Worm (Caenorhabditis elegans) whole organism, L3 larva: ENCODE data around the gene nra-1.

ENCODE experiments used
- R02D3.7 ChIP-seq: fragments of 150-350 bp; optimal IDR thresholded peaks from 2 replicates; lab custom pipeline; 2014; ENCODE audit warnings: missing biosample characterization, missing genetic modification characterization
- ZK546.5 ChIP-seq: sonication (generic microtip); optimal IDR thresholded peaks from 2 replicates; lab custom pipeline; 2017; ENCODE audit warnings: missing biosample characterization, missing genetic modification characterization
- aly-2 ChIP-seq: fragments of 150-350 bp; optimal IDR thresholded peaks from 2 replicates; lab custom pipeline; 2014; ENCODE audit warnings: missing biosample characterization, missing genetic modification characterization
- ceh-28 ChIP-seq: fragments of 150-350 bp; optimal IDR thresholded peaks from 2 replicates; lab custom pipeline; 2014; ENCODE audit warnings: missing biosample characterization, missing genetic modification reagents, missing genetic modification characterization
- ceh-82 ChIP-seq: fragments of 150-350 bp; optimal IDR thresholded peaks from 2 replicates; lab custom pipeline; 2014; ENCODE audit warnings: missing biosample characterization, missing genetic modification characterization
- ceh-9 ChIP-seq: sonication (generic microtip); optimal IDR thresholded peaks from 2 replicates; lab custom pipeline; 2018; ENCODE audit warnings: missing biosample characterization, missing genetic modification characterization
- egl-5 ChIP-seq: fragments of 150-350 bp; optimal IDR thresholded peaks from 2 replicates; lab custom pipeline; 2017; ENCODE audit warnings: missing biosample characterization, missing genetic modification reagents, missing genetic modification characterization, inconsistent platforms
- elt-1 ChIP-seq: fragments of 150-350 bp; optimal IDR thresholded peaks from 2 replicates; lab custom pipeline; 2014; ENCODE audit warnings: missing biosample characterization, missing genetic modification characterization
- elt-2 ChIP-seq: sonication (generic microtip); optimal IDR thresholded peaks from 2 replicates; lab custom pipeline; 2016; ENCODE audit warnings: missing genetic modification reagents, mild to moderate bottlenecking, missing genetic modification characterization, missing compliant biosample characterization
- elt-3 ChIP-seq, 3 experiments: fragments of 150-350 bp in 1 of 3; sonication (generic microtip) in 2 of 3; optimal IDR thresholded peaks; 2 replicates in 2 of 3; 4 replicates in 1 of 3; lab custom pipeline; 2014 to 2017; ENCODE audit warnings: missing biosample characterization in 3 of 3, missing genetic modification characterization in 3 of 3
- eor-1 ChIP-seq, 2 experiments: fragments of 150-350 bp; optimal IDR thresholded peaks; 2 replicates each; lab custom pipeline; 2014 to 2018; ENCODE audit warnings: missing biosample characterization in 2 of 2, missing genetic modification characterization in 2 of 2
- fkh-10 ChIP-seq: sonication (generic microtip); optimal IDR thresholded peaks from 2 replicates; lab custom pipeline; 2017; ENCODE audit warnings: missing biosample characterization, missing genetic modification reagents, missing genetic modification characterization
- fos-1 ChIP-seq: fragments of 150-350 bp; optimal IDR thresholded peaks from 2 replicates; lab custom pipeline; 2014; ENCODE audit warnings: missing biosample characterization, missing genetic modification characterization
- hmg-11 ChIP-seq: sonication (generic microtip); optimal IDR thresholded peaks from 2 replicates; lab custom pipeline; 2016; ENCODE audit warnings: missing genetic modification characterization, missing compliant biosample characterization
- lin-15B ChIP-seq: fragments of 150-350 bp; optimal IDR thresholded peaks from 2 replicates; lab custom pipeline; 2014; ENCODE audit warnings: missing biosample characterization, missing genetic modification characterization
- lin-39 ChIP-seq: fragments of 150-350 bp; optimal IDR thresholded peaks from 2 replicates; lab custom pipeline; 2018; ENCODE audit warnings: missing biosample characterization, missing genetic modification reagents, missing genetic modification characterization
- lsy-12 ChIP-seq: sonication (generic microtip); optimal IDR thresholded peaks from 2 replicates; lab custom pipeline; 2016; ENCODE audit warnings: mild to moderate bottlenecking, missing genetic modification characterization, missing compliant biosample characterization
- mdl-1 ChIP-seq: fragments of 150-350 bp; optimal IDR thresholded peaks from 2 replicates; lab custom pipeline; 2014; ENCODE audit warnings: missing biosample characterization, missing genetic modification characterization
- nfya-1 ChIP-seq: sonication (generic microtip); optimal IDR thresholded peaks from 2 replicates; lab custom pipeline; 2017; ENCODE audit warnings: missing genetic modification characterization, mild to moderate bottlenecking, missing compliant biosample characterization, antibody characterized with exemption, moderate library complexity; ENCODE audit not compliant: insufficient read depth
- nhr-12 ChIP-seq: fragments of 150-350 bp; optimal IDR thresholded peaks from 2 replicates; lab custom pipeline; 2014; ENCODE audit warnings: missing biosample characterization, missing genetic modification characterization
- nhr-237 ChIP-seq: fragments of 150-350 bp; optimal IDR thresholded peaks from 2 replicates; lab custom pipeline; 2014; ENCODE audit warnings: missing biosample characterization, missing genetic modification characterization
- nhr-25 ChIP-seq: sonication (generic microtip); optimal IDR thresholded peaks from 2 replicates; lab custom pipeline; 2017; ENCODE audit warnings: missing biosample characterization, missing genetic modification characterization
- nhr-28 ChIP-seq: fragments of 150-350 bp; optimal IDR thresholded peaks from 2 replicates; lab custom pipeline; 2014; ENCODE audit warnings: missing biosample characterization, missing genetic modification characterization
- nhr-43 ChIP-seq: sonication (generic microtip); optimal IDR thresholded peaks from 2 replicates; lab custom pipeline; 2016; ENCODE audit warnings: mild to moderate bottlenecking, missing genetic modification characterization, missing compliant biosample characterization; ENCODE audit not compliant: poor library complexity, severe bottlenecking
- nhr-67 ChIP-seq: fragments of 150-350 bp; optimal IDR thresholded peaks from 2 replicates; lab custom pipeline; 2014; ENCODE audit warnings: missing biosample characterization, missing genetic modification characterization
- pha-4 ChIP-seq: fragments of 150-350 bp; optimal IDR thresholded peaks from 2 replicates; lab custom pipeline; 2014; ENCODE audit warnings: missing biosample characterization, missing genetic modification reagents, missing genetic modification characterization
- pqm-1 ChIP-seq: fragments of 150-350 bp; optimal IDR thresholded peaks from 2 replicates; lab custom pipeline; 2017; ENCODE audit warnings: missing biosample characterization, missing genetic modification characterization, inconsistent platforms
- skn-1 ChIP-seq: fragments of 150-350 bp; optimal IDR thresholded peaks from 2 replicates; lab custom pipeline; 2014; ENCODE audit warnings: missing biosample characterization, missing genetic modification characterization
- snpc-4 ChIP-seq: fragments of 150-350 bp; optimal IDR thresholded peaks from 2 replicates; lab custom pipeline; 2014; ENCODE audit warnings: missing biosample characterization, missing genetic modification characterization
- tbx-2 ChIP-seq: sonication (generic microtip); optimal IDR thresholded peaks from 2 replicates; lab custom pipeline; 2016; ENCODE audit warnings: mild to moderate bottlenecking, missing genetic modification characterization, missing compliant biosample characterization
- unc-39 ChIP-seq: sonication (generic microtip); optimal IDR thresholded peaks from 4 replicates; lab custom pipeline; 2017; ENCODE audit warnings: missing biosample characterization, missing genetic modification characterization
- unc-62 ChIP-seq: fragments of 150-350 bp; sonication (generic microtip); optimal IDR thresholded peaks from 4 replicates; lab custom pipeline; 2014; ENCODE audit warnings: missing biosample characterization, missing genetic modification reagents, missing genetic modification characterization
- zag-1 ChIP-seq: fragments of 150-350 bp; optimal IDR thresholded peaks from 2 replicates; lab custom pipeline; 2014; ENCODE audit warnings: missing biosample characterization, missing genetic modification characterization
- ztf-11 ChIP-seq: fragments of 150-350 bp; optimal IDR thresholded peaks from 2 replicates; lab custom pipeline; 2014; ENCODE audit warnings: missing biosample characterization, missing genetic modification characterization
- ztf-4 ChIP-seq: fragments of 150-350 bp; optimal IDR thresholded peaks from 2 replicates; lab custom pipeline; 2014; ENCODE audit warnings: missing biosample characterization, missing genetic modification characterization

The nra-1 gene

ce11 chrIV:17328834-17329233 lies 44.8 kb upstream of the nra-1 start, which contains the start of gene ceh-88 (continued):
- TF ChIP-seq aly-2 (tag; lab: Kevin White, UChicago) = no peak
- TF ChIP-seq fos-1 (tag; lab: Kevin White, UChicago) = no peak
- TF ChIP-seq pha-4 (tag; lab: Kevin White, UChicago) = peak; percentile 17

- TF ChIP-seq pqm-1 (tag; lab: Kevin White, UChicago) (peak; percentile 20), unc-39 (tag; lab: Kevin White, UChicago) (no peak), lin-39 (tag; lab: Kevin White, UChicago) (no peak), elt-2 (tag; lab: Kevin White, UChicago) (peak; percentile 70), snpc-4 (tag; lab: Kevin White, UChicago) (no peak), ceh-82 (tag; lab: Kevin White, UChicago) (no peak), ZK546.5 (tag; lab: Kevin White, UChicago) (no peak), ceh-9 (tag; lab: Kevin White, UChicago) (no peak), ztf-4 (tag; lab: Kevin White, UChicago) (no peak)
These were observed 36.4 kb upstream of the nra-1 start, which contains the start of gene C49C3.4 for ce11 chrIV:17320445-17320844. Gene C49C3.4, plus strand, starts transcription at chrIV:17320795.

DNA sequence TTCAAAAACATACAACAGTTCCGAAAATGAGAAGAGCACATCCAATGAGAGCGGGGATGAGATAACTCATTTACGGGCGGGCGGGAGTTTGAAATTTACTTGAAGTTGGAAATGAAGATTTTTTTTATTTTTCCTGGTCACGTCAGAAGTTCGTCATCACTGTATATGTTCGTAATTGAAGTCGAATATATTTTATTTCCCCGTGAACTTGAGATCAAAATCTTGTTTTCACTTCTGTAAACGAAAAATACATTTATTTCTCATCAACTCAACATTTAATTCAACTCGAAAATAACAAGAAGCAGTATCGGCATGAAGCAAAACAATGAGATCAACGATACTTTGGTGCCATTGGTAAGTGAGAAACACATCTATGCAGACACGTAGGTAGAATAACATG lies 32.4 kb upstream of the nra-1 start, which contains the start of gene C49C3.20:
Gene C49C3.20 (minus strand): TSS at position 101 of the 400 bp plus-strand sequence.
- no peak for TF ChIP-seq elt-1
- no peak for TF ChIP-seq fkh-10 (GFP tag; lab: Kevin White, UChicago)
- TF ChIP-seq tbx-2 (tag; lab: Kevin White, UChicago) = no peak
- TF ChIP-seq nhr-237 (tag; lab: Kevin White, UChicago) = no peak
- no peak for TF ChIP-seq nhr-43 (tag; lab: Kevin White, UChicago)
- no peak for TF ChIP-seq elt-3 (tag; optimal IDR thresholded peaks at IDR 0.05; lab: Kevin White, UChicago)
- TF ChIP-seq mdl-1 = no peak
- TF ChIP-seq ceh-28 (tag; lab: Kevin White, UChicago) = no peak
- TF ChIP-seq, all 47 proteins: peak for 0

DNA sequence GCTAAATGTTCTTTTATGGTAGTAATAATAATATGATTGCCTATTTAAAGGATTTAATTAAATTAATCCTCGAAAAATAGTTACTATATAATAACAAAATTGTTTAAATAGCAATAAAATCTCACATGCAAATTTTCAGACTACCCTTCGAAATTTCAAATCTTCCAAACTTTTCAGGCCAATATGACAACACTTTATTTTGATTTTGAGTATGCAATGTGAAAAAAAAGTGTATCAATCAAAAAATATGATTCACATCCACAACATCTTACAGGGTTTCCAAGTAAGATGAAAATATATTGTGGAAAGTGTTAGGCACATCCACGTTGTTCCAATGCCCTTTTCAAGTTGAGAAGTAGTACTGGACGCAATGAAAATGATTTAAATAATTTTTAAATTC lies 27.8 kb upstream of the nra-1 start, which contains the start of gene snf-9:
Gene snf-9 (plus strand): TSS at position 301 of the 400 bp plus-strand sequence.
- no peak for TF ChIP-seq ceh-82 (tag; lab: Kevin White, UChicago)
- no peak for TF ChIP-seq nhr-67 (tag; lab: Kevin White, UChicago)
- no peak for TF ChIP-seq nhr-28 (tag; lab: Kevin White, UChicago)
- no peak for TF ChIP-seq mdl-1
- no peak for TF ChIP-seq ceh-28 (tag; lab: Kevin White, UChicago)
- no peak for TF ChIP-seq skn-1 (tag; lab: Kevin White, UChicago)

DNA sequence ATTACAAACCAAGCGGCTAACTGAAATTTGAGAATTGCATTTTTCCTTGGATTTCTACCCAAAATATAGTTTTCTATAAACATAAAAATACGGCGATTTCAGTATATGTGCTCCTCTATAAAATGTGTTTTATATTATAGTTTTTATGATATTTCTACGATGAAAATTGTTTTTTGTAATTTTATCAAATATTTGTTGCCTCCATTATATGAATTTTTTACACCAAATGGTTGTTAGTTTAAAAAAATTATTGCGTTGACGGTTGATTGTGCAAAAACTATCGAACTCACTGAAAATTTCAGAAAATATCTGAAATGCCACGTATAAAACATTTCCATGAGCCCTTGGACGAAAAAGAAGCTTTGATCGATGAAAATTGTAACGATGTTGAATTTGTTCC lies 24.2 kb upstream of the nra-1 start, which contains the start of gene T28F3.9:
Gene T28F3.9 (plus strand): TSS at position 301 of the 400 bp plus-strand sequence.
- TF ChIP-seq zag-1 (tag; lab: Kevin White, UChicago) = no peak
- no peak for TF ChIP-seq pha-4 (tag; lab: Kevin White, UChicago)
- TF ChIP-seq egl-5 (tag; lab: Kevin White, UChicago) = no peak
- TF ChIP-seq unc-62 (GFP tag; lab: Kevin White, UChicago) = no peak
- no peak for TF ChIP-seq R02D3.7 (tag; lab: Kevin White, UChicago)

- peak; percentile 26 for TF ChIP-seq elt-2 (tag; lab: Kevin White, UChicago)
- TF ChIP-seq, all 47 proteins: peak for 1; not testable (repeated sequence) for 46
These were observed 23.2 kb upstream of the nra-1 start, which contains the start of gene T28F3.8 for ce11 chrIV:17307223-17307622. Gene T28F3.8, minus strand, starts transcription at chrIV:17307323.

DNA sequence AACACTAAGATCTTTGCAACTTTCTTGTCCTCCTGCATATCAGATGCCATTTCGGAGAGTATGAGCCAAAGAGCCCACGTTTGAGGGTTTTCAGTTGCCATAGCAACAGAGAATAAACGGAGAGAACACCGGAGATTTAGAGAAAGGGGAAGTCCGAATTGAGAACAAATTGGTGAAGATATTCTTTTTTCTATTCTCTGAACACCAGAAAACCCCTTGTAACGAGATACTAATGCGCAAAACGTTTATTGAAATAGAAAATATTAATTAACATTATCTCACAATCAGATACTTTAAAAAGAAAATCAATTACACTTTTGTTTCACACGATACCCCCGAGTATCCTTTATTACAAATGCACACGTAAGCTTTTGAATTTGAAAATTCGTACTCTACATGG lies 17.9 kb upstream of the nra-1 start, which contains the start of gene ifta-2:
Gene ifta-2 (minus strand): TSS at position 101 of the 400 bp plus-strand sequence.
- TF ChIP-seq elt-3 (tag; optimal IDR thresholded peaks at IDR 0.05; lab: Kevin White, UChicago) (no peak), unc-62 (GFP tag; lab: Kevin White, UChicago) (no peak)

DNA sequence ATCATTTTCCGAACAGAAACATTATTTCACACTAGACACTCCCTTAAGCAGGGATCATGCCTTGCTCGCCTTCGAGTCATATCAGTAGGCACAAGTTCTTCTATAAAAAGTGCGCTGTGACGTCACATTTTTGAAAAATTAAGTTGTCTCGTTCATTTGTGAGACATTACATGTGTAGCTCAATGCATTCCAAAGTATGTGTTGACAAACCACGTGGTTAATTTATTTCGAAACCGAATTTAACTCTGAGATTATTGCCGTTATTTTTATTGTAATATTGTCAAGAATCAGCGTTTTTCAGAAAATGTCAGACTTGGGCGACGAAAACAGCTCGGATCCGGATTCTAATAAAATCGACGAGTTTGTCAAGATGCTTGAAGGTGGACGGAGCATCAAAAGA lies 10.5 kb upstream of the nra-1 start, which contains the start of gene T28F3.5:
Gene T28F3.5 (plus strand): TSS at position 301 of the 400 bp plus-strand sequence.
- TF ChIP-seq lin-15B (tag; lab: Kevin White, UChicago) = no peak
- no peak for TF ChIP-seq lsy-12 (tag; lab: Kevin White, UChicago)
- no peak for TF ChIP-seq ZK546.5 (tag; lab: Kevin White, UChicago)
- no peak for TF ChIP-seq ztf-11
- TF ChIP-seq elt-1 = no peak
- TF ChIP-seq hmg-11 (tag; lab: Kevin White, UChicago) = no peak
- TF ChIP-seq eor-1 (tag; optimal IDR thresholded peaks at IDR 0.05; lab: Kevin White, UChicago) = no peak
- TF ChIP-seq fos-1 (tag; lab: Kevin White, UChicago) = no peak
- no peak for TF ChIP-seq tbx-2 (tag; lab: Kevin White, UChicago)
- no peak for TF ChIP-seq nfya-1 (tag; lab: Kevin White, UChicago)
- TF ChIP-seq nhr-43 (tag; lab: Kevin White, UChicago) = no peak
- no peak for TF ChIP-seq nhr-25
- no peak for TF ChIP-seq nhr-12
- TF ChIP-seq fkh-10 (GFP tag; lab: Kevin White, UChicago) = no peak
- no peak for TF ChIP-seq aly-2 (tag; lab: Kevin White, UChicago)
